Fruit fly (Drosophila melanogaster) whole organism, embryonic: ENCODE data around the gene Dic4.

Experiments used
- Ada2b ChIP-seq: fragments of 200-800 bp; sonication (Bioruptor generic); IDR thresholded peaks from 2 replicates; pipeline ENCODE4 v1.3.6; 2022; ENCODE audit warnings: missing biosample characterization, missing genetic modification characterization
- Bgb ChIP-seq: fragments of 200-800 bp; sonication (Bioruptor generic); IDR thresholded peaks from 2 replicates; pipeline ENCODE4 v1.3.6; 2022; ENCODE audit warnings: missing biosample characterization, missing genetic modification characterization; ENCODE audit not compliant: partially characterized antibody
- Blimp-1 ChIP-seq: fragments of 200-800 bp; sonication (Bioruptor generic); optimal IDR thresholded peaks from 3 replicates; lab custom pipeline; 2018; ENCODE audit warnings: missing biosample characterization, missing genetic modification characterization, mild to moderate bottlenecking, moderate library complexity, missing genetic modification reagents
- CG11093 ChIP-seq: fragments of 200-800 bp; sonication (Bioruptor generic); IDR thresholded peaks from 3 replicates; pipeline ENCODE4 v1.3.6; 2022; ENCODE audit warnings: missing biosample characterization, missing genetic modification characterization
- CG11247 ChIP-seq: fragments of 200-800 bp; sonication (Bioruptor generic); IDR thresholded peaks from 2 replicates; pipeline ENCODE4 v1.3.6; 2022; ENCODE audit warnings: missing biosample characterization, missing genetic modification characterization
- CG11695 ChIP-seq: fragments of 200-800 bp; sonication (Bioruptor generic); IDR thresholded peaks from 3 replicates; pipeline ENCODE4 v1.3.6; 2022; ENCODE audit warnings: missing biosample characterization, missing genetic modification characterization
- CG11696 ChIP-seq: fragments of 200-800 bp; sonication (Bioruptor generic); IDR thresholded peaks from 2 replicates; pipeline ENCODE4 v1.3.6; 2022; ENCODE audit warnings: missing biosample characterization, missing genetic modification characterization
- CG12769 ChIP-seq: fragments of 200-800 bp; sonication (Bioruptor generic); optimal IDR thresholded peaks from 2 replicates; lab custom pipeline; 2019; ENCODE audit warnings: missing biosample characterization, mild to moderate bottlenecking, missing genetic modification characterization, moderate library complexity
- CG14710 ChIP-seq: fragments of 200-800 bp; sonication (Bioruptor generic); optimal IDR thresholded peaks from 3 replicates; lab custom pipeline; 2019; ENCODE audit warnings: missing biosample characterization, mild to moderate bottlenecking, missing genetic modification characterization, moderate library complexity
- CG15269 ChIP-seq: fragments of 200-800 bp; sonication (Bioruptor generic); optimal IDR thresholded peaks from 2 replicates; lab custom pipeline; 2018; ENCODE audit warnings: missing biosample characterization, mild to moderate bottlenecking, missing genetic modification characterization, moderate library complexity
- CG15479 ChIP-seq: fragments of 200-800 bp; sonication (Bioruptor generic); optimal IDR thresholded peaks from 3 replicates; lab custom pipeline; 2019; ENCODE audit warnings: missing biosample characterization, mild to moderate bottlenecking, missing genetic modification characterization, moderate library complexity
- CG17361 ChIP-seq: fragments of 200-800 bp; sonication (Bioruptor generic); IDR thresholded peaks from 3 replicates; pipeline ENCODE4 v1.3.6; 2022; ENCODE audit warnings: missing biosample characterization, missing genetic modification characterization
- CG1792 ChIP-seq: fragments of 200-800 bp; sonication (Bioruptor generic); optimal IDR thresholded peaks from 2 replicates; lab custom pipeline; 2016; ENCODE audit warnings: missing biosample characterization, missing genetic modification characterization
- CG18262 ChIP-seq: fragments of 200-800 bp; optimal IDR thresholded peaks from 3 replicates; lab custom pipeline; 2019; ENCODE audit warnings: missing biosample characterization, mild to moderate bottlenecking, missing genetic modification characterization, moderate library complexity
- CG2712 ChIP-seq: fragments of 200-800 bp; optimal IDR thresholded peaks from 3 replicates; lab custom pipeline; 2019; ENCODE audit warnings: missing biosample characterization, mild to moderate bottlenecking, missing genetic modification characterization, moderate library complexity
- CG34376 ChIP-seq: fragments of 200-800 bp; sonication (Bioruptor generic); optimal IDR thresholded peaks from 2 replicates; lab custom pipeline; 2018; ENCODE audit warnings: missing biosample characterization, mild to moderate bottlenecking, missing genetic modification characterization
- CG43689 ChIP-seq: fragments of 200-800 bp; sonication (Bioruptor generic); IDR thresholded peaks from 2 replicates; pipeline ENCODE4 v1.3.6; 2022; ENCODE audit warnings: missing biosample characterization, missing genetic modification characterization
- CG4730 ChIP-seq: fragments of 200-800 bp; sonication (Bioruptor generic); IDR thresholded peaks from 2 replicates; pipeline ENCODE4 v1.3.6; 2022; ENCODE audit warnings: missing biosample characterization, missing genetic modification characterization
- CG8281 ChIP-seq: fragments of 200-800 bp; sonication (Bioruptor generic); optimal IDR thresholded peaks from 2 replicates; lab custom pipeline; 2018; ENCODE audit warnings: missing biosample characterization, mild to moderate bottlenecking, missing genetic modification characterization, moderate library complexity
- CG9727 ChIP-seq: fragments of 200-800 bp; sonication (Bioruptor generic); optimal IDR thresholded peaks from 3 replicates; lab custom pipeline; 2017; ENCODE audit warnings: missing biosample characterization, mild to moderate bottlenecking, missing genetic modification characterization
- Camta ChIP-seq: fragments of 200-800 bp; sonication (Bioruptor generic); optimal IDR thresholded peaks from 2 replicates; lab custom pipeline; 2016; ENCODE audit warnings: missing biosample characterization, missing genetic modification characterization
- Dad ChIP-seq: fragments of 200-800 bp; sonication (Bioruptor generic); optimal IDR thresholded peaks from 3 replicates; lab custom pipeline; 2016; ENCODE audit warnings: missing biosample characterization, missing genetic modification characterization
- Doc2 ChIP-seq: fragments of 200-800 bp; sonication (Bioruptor generic); IDR thresholded peaks from 2 replicates; pipeline ENCODE4 v1.3.6; 2022; ENCODE audit warnings: missing biosample characterization, missing genetic modification characterization
- Gug ChIP-seq: fragments of 200-800 bp; sonication (Bioruptor generic); IDR thresholded peaks from 4 replicates; pipeline ENCODE4 v1.3.6; 2022; ENCODE audit warnings: missing biosample characterization, missing genetic modification characterization
- H15 ChIP-seq: fragments of 200-800 bp; sonication (Bioruptor generic); IDR thresholded peaks from 3 replicates; pipeline ENCODE4 v1.3.6; 2022; ENCODE audit warnings: missing biosample characterization, missing genetic modification characterization
- HLH4C ChIP-seq: fragments of 200-800 bp; sonication (Bioruptor generic); IDR thresholded peaks from 3 replicates; pipeline ENCODE4 v1.3.6; 2022; ENCODE audit warnings: missing biosample characterization, missing genetic modification characterization; ENCODE audit not compliant: partially characterized antibody
- Hr39 ChIP-seq: fragments of >200 bp; optimal IDR thresholded peaks from 2 replicates; lab custom pipeline; 2017
- NC2β ChIP-seq: fragments of 200-800 bp; sonication (Bioruptor generic); optimal IDR thresholded peaks from 2 replicates; lab custom pipeline; 2016; ENCODE audit warnings: missing biosample characterization, missing genetic modification characterization
- Sry-δ ChIP-seq: fragments of 200-800 bp; sonication (Bioruptor generic); optimal IDR thresholded peaks from 2 replicates; lab custom pipeline; 2016; ENCODE audit warnings: missing biosample characterization, missing genetic modification characterization
- amos ChIP-seq: fragments of 200-800 bp; sonication (Bioruptor generic); IDR thresholded peaks from 2 replicates; pipeline ENCODE4 v1.3.6; 2022; ENCODE audit warnings: missing biosample characterization, missing genetic modification characterization; ENCODE audit not compliant: partially characterized antibody
- cas ChIP-seq: fragments of 200-800 bp; sonication (Bioruptor generic); IDR thresholded peaks from 2 replicates; pipeline ENCODE4 v1.3.6; 2022; ENCODE audit warnings: missing biosample characterization, missing genetic modification characterization
- chn ChIP-seq: fragments of 200-800 bp; sonication (Bioruptor generic); optimal IDR thresholded peaks from 2 replicates; lab custom pipeline; 2016; ENCODE audit warnings: missing biosample characterization, missing genetic modification characterization
- corto ChIP-seq: fragments of 200-800 bp; sonication (Bioruptor generic); optimal IDR thresholded peaks from 2 replicates; lab custom pipeline; 2016; ENCODE audit warnings: missing biosample characterization, mild to moderate bottlenecking, missing genetic modification characterization, moderate library complexity
- dan ChIP-seq: fragments of 200-800 bp; sonication (Bioruptor generic); IDR thresholded peaks from 2 replicates; pipeline ENCODE4 v1.3.6; 2022; ENCODE audit warnings: missing biosample characterization, missing genetic modification characterization
- dmrt11E ChIP-seq: fragments of 200-800 bp; sonication (Bioruptor generic); optimal IDR thresholded peaks from 3 replicates; lab custom pipeline; 2018; ENCODE audit warnings: missing biosample characterization, mild to moderate bottlenecking, missing genetic modification characterization, moderate library complexity
- ewg ChIP-seq: fragments of 200-800 bp; sonication (Bioruptor generic); optimal IDR thresholded peaks from 3 replicates; lab custom pipeline; 2017; ENCODE audit warnings: mild to moderate bottlenecking, missing biosample characterization, missing genetic modification reagents, missing genetic modification characterization
- ind ChIP-seq: fragments of 200-800 bp; sonication (Bioruptor generic); optimal IDR thresholded peaks from 3 replicates; lab custom pipeline; 2016; ENCODE audit warnings: missing biosample characterization, missing genetic modification characterization
- kah ChIP-seq: fragments of 200-800 bp; sonication (Bioruptor generic); optimal IDR thresholded peaks from 2 replicates; lab custom pipeline; 2018; ENCODE audit warnings: missing biosample characterization, mild to moderate bottlenecking, missing genetic modification characterization
- lab ChIP-seq: fragments of 200-800 bp; sonication (Bioruptor generic); optimal IDR thresholded peaks from 3 replicates; lab custom pipeline; 2017; ENCODE audit warnings: missing biosample characterization, missing genetic modification characterization, mild to moderate bottlenecking, moderate library complexity, missing genetic modification reagents
- lbe ChIP-seq: fragments of 200-800 bp; sonication (Bioruptor generic); optimal IDR thresholded peaks from 2 replicates; lab custom pipeline; 2016; ENCODE audit warnings: missing biosample characterization, mild to moderate bottlenecking, missing genetic modification characterization
- pfk ChIP-seq: fragments of 200-800 bp; sonication (Bioruptor generic); optimal IDR thresholded peaks from 2 replicates; lab custom pipeline; 2018; ENCODE audit warnings: missing biosample characterization, mild to moderate bottlenecking, missing genetic modification characterization, moderate library complexity
- prd ChIP-seq, 3 experiments: fragments of >200 bp in 2 of 3; fragments of 200-800 bp in 1 of 3; sonication (Bioruptor generic) in 1 of 3; optimal IDR thresholded peaks in 2 of 3; IDR thresholded peaks in 1 of 3; 2 replicates in 2 of 3; 3 replicates in 1 of 3; pipeline versions ENCODE4 v1.3.6 to Lab custom; 2017 to 2022; ENCODE audit warnings: missing biosample characterization in 1 of 3, missing genetic modification characterization in 1 of 3
- pzg ChIP-seq: fragments of 200-800 bp; sonication (Bioruptor generic); optimal IDR thresholded peaks from 3 replicates; lab custom pipeline; 2018; ENCODE audit warnings: missing biosample characterization, mild to moderate bottlenecking, missing genetic modification characterization, moderate library complexity
- scrt ChIP-seq: fragments of 200-800 bp; sonication (Bioruptor generic); optimal IDR thresholded peaks from 2 replicates; lab custom pipeline; 2018; ENCODE audit warnings: missing biosample characterization, mild to moderate bottlenecking, missing genetic modification characterization, moderate library complexity
- sd ChIP-seq: fragments of 200-800 bp; sonication (Bioruptor generic); optimal IDR thresholded peaks from 3 replicates; lab custom pipeline; 2018; ENCODE audit warnings: missing biosample characterization, mild to moderate bottlenecking, missing genetic modification characterization, moderate library complexity
- sens ChIP-seq: fragments of 200-800 bp; sonication (Bioruptor generic); peaks from one replicate; lab custom pipeline; 2016; ENCODE audit warnings: missing biosample characterization, missing genetic modification characterization
- sima ChIP-seq: fragments of 200-800 bp; sonication (Bioruptor generic); optimal IDR thresholded peaks from 2 replicates; lab custom pipeline; 2016; ENCODE audit warnings: missing biosample characterization, missing genetic modification characterization
- sisA ChIP-seq: fragments of 200-800 bp; sonication (Bioruptor generic); IDR thresholded peaks from 2 replicates; pipeline ENCODE4 v1.3.6; 2022; ENCODE audit warnings: missing biosample characterization, missing genetic modification characterization
- trh ChIP-seq: fragments of 200-800 bp; sonication (Bioruptor generic); optimal IDR thresholded peaks from 2 replicates; lab custom pipeline; 2016; ENCODE audit warnings: missing biosample characterization, missing genetic modification characterization
- vfl ChIP-seq: fragments of 200-800 bp; sonication (Bioruptor generic); optimal IDR thresholded peaks from 2 replicates; lab custom pipeline; 2016; ENCODE audit warnings: missing biosample characterization, missing genetic modification characterization
- wdn ChIP-seq: fragments of 200-800 bp; sonication (Bioruptor generic); IDR thresholded peaks from 2 replicates; pipeline ENCODE4 v1.3.6; 2022; ENCODE audit warnings: missing biosample characterization, missing genetic modification characterization

Dic4 gene

dm6 chr3L:18672203-18672602, 26.0 kb downstream of the Dic4 start (continued):
- TF ChIP-seq cas (GFP tag; lab: Robert Waterston, UW) (no peak), CG11695 (GFP tag; lab: Robert Waterston, UW) (no peak), NC2β (GFP tag; lab: Kevin White, UChicago) (peak; percentile 3), ind (peak; percentile 40), CG34376 (no peak), sens (peak; percentile 86), CG43689 (GFP tag; lab: Robert Waterston, UW) (no peak), prd (optimal IDR thresholded peaks at IDR 0.05; lab: Kevin White, UChicago) (no peak), prd (GFP tag; IDR thresholded peaks at IDR 0.05; lab: Robert Waterston, UW) (peak; percentile 6; the same call in 1 of the 3 replicates), CG8281 (tag; lab: Kevin White, UChicago) (no peak), H15 (GFP tag; lab: Robert Waterston, UW) (no peak), CG1792 (GFP tag; lab: Kevin White, UChicago) (no peak), Dad (GFP tag; lab: Kevin White, UChicago) (no peak), vfl (GFP tag; lab: Kevin White, UChicago) (peak; percentile 1), HLH4C (GFP tag; lab: Robert Waterston, UW) (0 out of 3 replicates have a peak, but pooled peaks have one; percentile 9), CG11696 (GFP tag; lab: Robert Waterston, UW) (no peak), Doc2 (no peak), CG4730 (GFP tag; lab: Robert Waterston, UW) (no peak), CG18262 (tag; lab: Kevin White, UChicago) (no peak), ewg (GFP tag; lab: Kevin White, UChicago) (peak; percentile 13), amos (GFP tag; lab: Robert Waterston, UW) (no peak), Bgb (GFP tag; lab: Robert Waterston, UW) (peak; percentile 57), lbe (GFP tag; lab: Kevin White, UChicago) (peak; percentile 25), kah (GFP tag; lab: Kevin White, UChicago) (no peak), Sry-δ (GFP tag; lab: Kevin White, UChicago) (no peak), CG15269 (tag; lab: Kevin White, UChicago) (no peak), lab (no peak), sd (tag; lab: Kevin White, UChicago) (no peak), CG12769 (no peak), CG17361 (no peak), chn (GFP tag; lab: Kevin White, UChicago) (peak; percentile 10), Blimp-1 (GFP tag; lab: Kevin White, UChicago) (no peak), wdn (GFP tag; lab: Robert Waterston, UW) (no peak), pzg (GFP tag; lab: Kevin White, UChicago) (peak; percentile 51), CG9727 (GFP tag; lab: Kevin White, UChicago) (no peak), scrt (GFP tag; lab: Kevin White, UChicago) (peak; percentile 38), trh (GFP tag; lab: Kevin White, UChicago) (no peak), corto (GFP tag; lab: Kevin White, UChicago) (no peak), Camta (GFP tag; lab: Kevin White, UChicago) (no peak), Hr39 (lab: Kevin White, UChicago) (no peak), pfk (GFP tag; lab: Kevin White, UChicago) (no peak), CG2712 (peak; percentile 17), Gug (GFP tag; lab: Robert Waterston, UW) (no peak), sisA (GFP tag; lab: Robert Waterston, UW) (0 out of 2 replicates have a peak, but pooled peaks have one; percentile 8), dan (GFP tag; lab: Robert Waterston, UW) (no peak), CG15479 (no peak), CG11247 (GFP tag; lab: Robert Waterston, UW) (0 out of 2 replicates have a peak, but pooled peaks have one; percentile 16), CG14710 (tag; lab: Kevin White, UChicago) (peak; percentile 9), sima (GFP tag; lab: Kevin White, UChicago) (no peak), dmrt11E (tag; lab: Kevin White, UChicago) (no peak), CG11093 (GFP tag; lab: Robert Waterston, UW) (no peak), Ada2b (GFP tag; lab: Robert Waterston, UW) (no peak)
